Worm (Caenorhabditis elegans) whole organism, L3 larva: ENCODE results near the gene prmn-1.

Experiments
- R02D3.7 ChIP-seq: fragments of 150-350 bp; optimal IDR thresholded peaks from 2 replicates; lab custom pipeline; 2014; ENCODE audit warnings: missing biosample characterization, missing genetic modification characterization
- ama-1 ChIP-seq: fragments of 150-350 bp; optimal IDR thresholded peaks from 2 replicates; lab custom pipeline; 2018
- elt-2 ChIP-seq: sonication (generic microtip); optimal IDR thresholded peaks from 2 replicates; lab custom pipeline; 2016; ENCODE audit warnings: missing genetic modification reagents, mild to moderate bottlenecking, missing genetic modification characterization, missing compliant biosample characterization
- fkh-10 ChIP-seq: sonication (generic microtip); optimal IDR thresholded peaks from 2 replicates; lab custom pipeline; 2017; ENCODE audit warnings: missing biosample characterization, missing genetic modification reagents, missing genetic modification characterization
- nfya-1 ChIP-seq: sonication (generic microtip); optimal IDR thresholded peaks from 2 replicates; lab custom pipeline; 2017; ENCODE audit warnings: missing genetic modification characterization, mild to moderate bottlenecking, missing compliant biosample characterization, antibody characterized with exemption, moderate library complexity; ENCODE audit not compliant: insufficient read depth
- nhr-11 ChIP-seq: fragments of 150-350 bp; optimal IDR thresholded peaks from 2 replicates; lab custom pipeline; 2014; ENCODE audit warnings: missing biosample characterization, missing genetic modification characterization
- nhr-23 ChIP-seq: fragments of 150-350 bp; optimal IDR thresholded peaks from 2 replicates; lab custom pipeline; 2014; ENCODE audit warnings: missing biosample characterization, missing genetic modification reagents, missing genetic modification characterization
- nhr-237 ChIP-seq: fragments of 150-350 bp; optimal IDR thresholded peaks from 2 replicates; lab custom pipeline; 2014; ENCODE audit warnings: missing biosample characterization, missing genetic modification characterization
- pha-4 ChIP-seq: fragments of 150-350 bp; optimal IDR thresholded peaks from 2 replicates; lab custom pipeline; 2014; ENCODE audit warnings: missing biosample characterization, missing genetic modification reagents, missing genetic modification characterization
- tbx-2 ChIP-seq: sonication (generic microtip); optimal IDR thresholded peaks from 2 replicates; lab custom pipeline; 2016; ENCODE audit warnings: mild to moderate bottlenecking, missing genetic modification characterization, missing compliant biosample characterization
- unc-62 ChIP-seq: fragments of 150-350 bp; sonication (generic microtip); optimal IDR thresholded peaks from 4 replicates; lab custom pipeline; 2014; ENCODE audit warnings: missing biosample characterization, missing genetic modification reagents, missing genetic modification characterization
- ztf-11 ChIP-seq: fragments of 150-350 bp; optimal IDR thresholded peaks from 2 replicates; lab custom pipeline; 2014; ENCODE audit warnings: missing biosample characterization, missing genetic modification characterization

ce11 chrX:11387723-11388330, 2.9 kb downstream of the prmn-1 start:
- TF ChIP-seq nhr-237 (tag; lab: Kevin White, UChicago) = no peak
- TF ChIP-seq nhr-23 (tag; lab: Kevin White, UChicago) = no peak
- TF ChIP-seq R02D3.7 (tag; lab: Kevin White, UChicago) = no peak
- TF ChIP-seq unc-62 (GFP tag; lab: Kevin White, UChicago) = no peak
- TF ChIP-seq nfya-1 (tag; lab: Kevin White, UChicago) = no peak
- TF ChIP-seq fkh-10 (GFP tag; lab: Kevin White, UChicago) = no peak
- no peak for TF ChIP-seq ama-1 (lab: Kevin White, UChicago)
- TF ChIP-seq ztf-11 (tag; lab: Kevin White, UChicago) = no peak
- TF ChIP-seq tbx-2 (tag; lab: Kevin White, UChicago) = no peak
- TF ChIP-seq elt-2 (tag; lab: Kevin White, UChicago) = no peak
- TF ChIP-seq pha-4 (tag; lab: Kevin White, UChicago) = no peak
- no peak for TF ChIP-seq nhr-11
